Worm (Caenorhabditis elegans): ENCODE data around the gene C50E3.13.

The C50E3.13 gene

ce11 chrV:7624152-7624551, at the start of gene C50E3.13:
TSS of gene C50E3.13 (minus strand) at chrV:7624252.
- no peak for TF ChIP-seq tbx-37 (GFP tag; conservative IDR thresholded peaks at IDR 0.05)
- TF ChIP-seq aly-1 (tag; optimal IDR thresholded peaks at IDR 0.05) = no peak
- TF ChIP-seq tbx-11 (GFP tag; IDR thresholded peaks at IDR 0.05) = no peak
- TF ChIP-seq pes-1 (GFP tag; IDR thresholded peaks at IDR 0.05) = no peak
- no peak for TF ChIP-seq scrt-1 (GFP tag; IDR thresholded peaks at IDR 0.05)
- no peak for TF ChIP-seq ceh-36 (tag; optimal IDR thresholded peaks at IDR 0.05)
- no peak for TF ChIP-seq ama-1 (optimal IDR thresholded peaks at IDR 0.05)
- no peak for TF ChIP-seq ceh-13 (GFP tag; optimal IDR thresholded peaks at IDR 0.05)
- no peak for TF ChIP-seq hmbx-1 (tag; optimal IDR thresholded peaks at IDR 0.05)

DNA sequence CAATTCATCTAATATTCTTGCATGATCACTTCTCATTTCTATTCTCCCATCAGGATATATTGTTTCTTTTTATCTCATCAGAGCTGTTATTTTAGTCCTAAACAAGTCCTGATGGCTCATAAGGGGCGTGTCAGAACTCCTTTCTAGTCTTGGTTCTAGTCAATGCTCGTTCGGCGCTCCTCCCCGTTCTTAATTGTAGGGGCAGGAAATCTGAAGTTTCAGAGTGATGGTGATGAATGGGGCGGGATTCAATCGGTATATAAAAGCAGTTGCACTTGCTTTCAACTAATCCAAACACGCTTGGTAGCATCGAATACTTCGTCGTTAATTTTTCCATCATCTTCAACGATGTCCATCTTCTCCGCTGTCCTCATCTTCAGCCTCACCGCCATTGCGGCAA, 48.2 kb upstream of the C50E3.13 start, which contains the start of gene C12D5.4:
Gene C12D5.4 (plus strand): TSS at position 301 of the 400 bp plus-strand sequence.
- TF ChIP-seq ama-1 (optimal IDR thresholded peaks at IDR 0.05) (no peak), hmbx-1 (tag; optimal IDR thresholded peaks at IDR 0.05) (no peak), tbx-11 (GFP tag; IDR thresholded peaks at IDR 0.05) (no peak), tbx-37 (GFP tag; conservative IDR thresholded peaks at IDR 0.05) (no peak), sea-1 (GFP tag; conservative IDR thresholded peaks at IDR 0.05) (no peak), hnd-1 (tag; optimal IDR thresholded peaks at IDR 0.05) (no peak), pes-1 (GFP tag; IDR thresholded peaks at IDR 0.05) (no peak), ceh-13 (GFP tag; optimal IDR thresholded peaks at IDR 0.05) (no peak), tra-4 (tag; optimal IDR thresholded peaks at IDR 0.05) (no peak), ets-7 (tag; optimal IDR thresholded peaks at IDR 0.05) (no peak), aly-1 (tag; optimal IDR thresholded peaks at IDR 0.05) (no peak), ceh-36 (tag; optimal IDR thresholded peaks at IDR 0.05) (no peak)

- TF ChIP-seq ets-7 (tag; optimal IDR thresholded peaks at IDR 0.05) (no peak), tra-4 (tag; optimal IDR thresholded peaks at IDR 0.05) (no peak), ceh-13 (GFP tag; optimal IDR thresholded peaks at IDR 0.05) (no peak)
Observed at ce11 chrV:7667940-7668339, 43.9 kb upstream of the C50E3.13 start, which contains the start of gene C12D5.5. TSS of gene C12D5.5 (plus strand) at chrV:7668240.

- TF ChIP-seq F13C5.2 (tag; optimal IDR thresholded peaks at IDR 0.05) (no peak), hmg-4 (GFP tag; optimal IDR thresholded peaks at IDR 0.05) (no peak), sea-1 (GFP tag; conservative IDR thresholded peaks at IDR 0.05) (no peak), hnd-1 (tag; optimal IDR thresholded peaks at IDR 0.05) (no peak), hmbx-1 (tag; optimal IDR thresholded peaks at IDR 0.05) (no peak), tbx-11 (GFP tag; IDR thresholded peaks at IDR 0.05) (no peak), ceh-13 (GFP tag; optimal IDR thresholded peaks at IDR 0.05) (no peak), ama-1 (optimal IDR thresholded peaks at IDR 0.05) (no peak), pes-1 (GFP tag; IDR thresholded peaks at IDR 0.05) (no peak), B0310.2 (tag; optimal IDR thresholded peaks at IDR 0.05) (no peak), ceh-36 (tag; optimal IDR thresholded peaks at IDR 0.05) (no peak), ets-7 (tag; optimal IDR thresholded peaks at IDR 0.05) (no peak), tbx-37 (GFP tag; conservative IDR thresholded peaks at IDR 0.05) (no peak), scrt-1 (GFP tag; IDR thresholded peaks at IDR 0.05) (no peak), aly-1 (tag; optimal IDR thresholded peaks at IDR 0.05) (no peak), tra-4 (tag; optimal IDR thresholded peaks at IDR 0.05) (no peak), flt-1 (GFP tag; IDR thresholded peaks at IDR 0.05) (no peak)
Observed at ce11 chrV:7653567-7653966, 29.5 kb upstream of the C50E3.13 start, which contains the start of gene srh-200. TSS of gene srh-200 (minus strand) at chrV:7653667.

- TF ChIP-seq ceh-36 (tag; optimal IDR thresholded peaks at IDR 0.05) = no peak
Observed at ce11 chrV:7651757-7652156, 27.7 kb upstream of the C50E3.13 start, which contains the start of gene srh-234. TSS of gene srh-234 (minus strand) at chrV:7651857.

DNA sequence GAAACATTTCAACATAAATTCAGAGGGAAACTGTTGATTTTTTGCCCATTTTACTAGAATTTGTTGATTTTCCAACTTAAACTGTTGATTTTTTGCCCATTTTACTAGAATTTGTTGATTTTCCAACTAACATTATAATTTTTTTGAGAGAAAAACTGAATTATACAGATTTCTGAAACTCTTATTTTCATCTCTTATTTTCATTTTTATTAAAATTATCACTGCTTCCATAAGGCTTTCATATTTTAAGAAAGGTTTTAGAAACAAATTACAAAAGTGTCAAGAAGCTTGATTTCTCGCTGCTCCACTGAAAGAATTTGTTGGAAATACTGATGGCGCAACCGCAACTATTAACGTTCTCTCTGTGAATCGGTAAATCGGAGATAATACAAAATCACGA, 25.9 kb upstream of the C50E3.13 start:
- TF ChIP-seq pes-1 (GFP tag; IDR thresholded peaks at IDR 0.05) (no peak), aly-1 (tag; optimal IDR thresholded peaks at IDR 0.05) (no peak), flt-1 (GFP tag; IDR thresholded peaks at IDR 0.05) (no peak), ceh-13 (GFP tag; optimal IDR thresholded peaks at IDR 0.05) (no peak), F13C5.2 (tag; optimal IDR thresholded peaks at IDR 0.05) (no peak), ama-1 (optimal IDR thresholded peaks at IDR 0.05) (no peak), ets-7 (tag; optimal IDR thresholded peaks at IDR 0.05) (no peak), B0310.2 (tag; optimal IDR thresholded peaks at IDR 0.05) (no peak), hmg-4 (GFP tag; optimal IDR thresholded peaks at IDR 0.05) (no peak), hnd-1 (tag; optimal IDR thresholded peaks at IDR 0.05) (no peak), ceh-36 (tag; optimal IDR thresholded peaks at IDR 0.05) (no peak)

- TF ChIP-seq ceh-13 (GFP tag; optimal IDR thresholded peaks at IDR 0.05) (no peak), hmg-4 (GFP tag; optimal IDR thresholded peaks at IDR 0.05) (no peak), ama-1 (optimal IDR thresholded peaks at IDR 0.05) (no peak), scrt-1 (GFP tag; IDR thresholded peaks at IDR 0.05) (no peak), ceh-36 (tag; optimal IDR thresholded peaks at IDR 0.05) (no peak), aly-1 (tag; optimal IDR thresholded peaks at IDR 0.05) (no peak), sea-1 (GFP tag; conservative IDR thresholded peaks at IDR 0.05) (no peak), tbx-37 (GFP tag; conservative IDR thresholded peaks at IDR 0.05) (no peak), hnd-1 (tag; optimal IDR thresholded peaks at IDR 0.05) (no peak), tra-4 (tag; optimal IDR thresholded peaks at IDR 0.05) (no peak), flt-1 (GFP tag; IDR thresholded peaks at IDR 0.05) (no peak)
Observed at ce11 chrV:7647147-7647546, 23.1 kb upstream of the C50E3.13 start.

DNA sequence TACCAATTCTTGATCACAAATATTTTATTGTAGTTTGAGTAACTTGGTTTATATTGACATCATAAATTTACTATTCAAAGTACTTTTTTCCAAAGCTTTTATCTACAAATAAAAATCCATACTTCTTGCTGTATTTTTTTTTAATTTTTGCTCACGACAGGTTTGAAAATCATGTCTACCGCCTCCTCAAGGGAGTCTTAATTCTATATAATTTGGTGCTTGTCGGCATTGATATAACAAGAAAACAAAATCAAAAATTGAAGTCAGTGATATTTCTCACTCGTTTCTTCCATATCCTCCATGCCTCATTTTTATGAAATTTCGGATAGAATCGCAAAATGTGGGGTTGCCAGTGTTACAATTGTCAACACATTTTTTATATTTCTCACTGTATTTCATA, 21.4 kb upstream of the C50E3.13 start, which contains the start of gene str-47:
Gene str-47 (plus strand): TSS at position 301 of the 400 bp plus-strand sequence.
- no peak for TF ChIP-seq hnd-1 (tag; optimal IDR thresholded peaks at IDR 0.05)
- no peak for TF ChIP-seq ceh-36 (tag; optimal IDR thresholded peaks at IDR 0.05)
- no peak for TF ChIP-seq hmg-4 (GFP tag; optimal IDR thresholded peaks at IDR 0.05)
- no peak for TF ChIP-seq ets-7 (tag; optimal IDR thresholded peaks at IDR 0.05)
- TF ChIP-seq hmbx-1 (tag; optimal IDR thresholded peaks at IDR 0.05) = no peak
- TF ChIP-seq tra-4 (tag; optimal IDR thresholded peaks at IDR 0.05) = no peak
- TF ChIP-seq F13C5.2 (tag; optimal IDR thresholded peaks at IDR 0.05) = no peak
- TF ChIP-seq scrt-1 (GFP tag; IDR thresholded peaks at IDR 0.05) = no peak
- no peak for TF ChIP-seq tbx-11 (GFP tag; IDR thresholded peaks at IDR 0.05)
- no peak for TF ChIP-seq flt-1 (GFP tag; IDR thresholded peaks at IDR 0.05)
- no peak for TF ChIP-seq aly-1 (tag; optimal IDR thresholded peaks at IDR 0.05)
- TF ChIP-seq B0310.2 (tag; optimal IDR thresholded peaks at IDR 0.05) = no peak
- no peak for TF ChIP-seq sea-1 (GFP tag; conservative IDR thresholded peaks at IDR 0.05)

All from whole organism, early embryonic.